Fruit fly (Drosophila melanogaster): Measurements from ENCODE around the gene Argk2.

- TF ChIP-seq Sin3A (optimal IDR thresholded peaks at IDR 0.05) (no peak), psq (optimal IDR thresholded peaks at IDR 0.05) (no peak), ttk (optimal IDR thresholded peaks at IDR 0.05) (no peak), insv (optimal IDR thresholded peaks at IDR 0.05) (no peak), h (optimal IDR thresholded peaks at IDR 0.05) (no peak)
Measured at dm6 chr3L:9028057-9028456, 19.2 kb upstream of the Argk2 start.

All from Kc167 (cell line).